Worm (Caenorhabditis elegans) whole organism, early embryonic: Measurements from ENCODE around the gene F55G7.5.

Experiments
- B0310.2 ChIP-seq: sonication (generic microtip); optimal IDR thresholded peaks from 2 replicates; lab custom pipeline; 2016; ENCODE audit warnings: mild to moderate bottlenecking, missing genetic modification characterization, missing compliant biosample characterization
- F13C5.2 ChIP-seq: sonication (generic microtip); optimal IDR thresholded peaks from 2 replicates; lab custom pipeline; 2017; ENCODE audit warnings: mild to moderate bottlenecking, missing genetic modification characterization, inconsistent platforms, missing compliant biosample characterization
- aly-1 ChIP-seq: sonication (generic microtip); optimal IDR thresholded peaks from 2 replicates; lab custom pipeline; 2016; ENCODE audit warnings: missing genetic modification characterization, missing compliant biosample characterization
- ama-1 ChIP-seq: fragments of 150-350 bp; optimal IDR thresholded peaks from 2 replicates; lab custom pipeline; 2014
- ceh-13 ChIP-seq: fragments of 200-800 bp; sonication (Bioruptor generic); optimal IDR thresholded peaks from 2 replicates; lab custom pipeline; 2018; ENCODE audit warnings: mild to moderate bottlenecking, missing genetic modification characterization, missing compliant biosample characterization
- ceh-36 ChIP-seq: sonication (generic microtip); optimal IDR thresholded peaks from 2 replicates; lab custom pipeline; 2016; ENCODE audit warnings: missing genetic modification characterization, inconsistent platforms, missing compliant biosample characterization
- ets-7 ChIP-seq: sonication (generic microtip); optimal IDR thresholded peaks from 2 replicates; lab custom pipeline; 2016; ENCODE audit warnings: missing genotype, missing genetic modification characterization, missing compliant biosample characterization
- flt-1 ChIP-seq: fragments of 200-800 bp; sonication (Bioruptor generic); IDR thresholded peaks from 2 replicates; pipeline ENCODE4 v1.3.6; 2022; ENCODE audit warnings: missing genetic modification characterization, missing compliant biosample characterization
- hmbx-1 ChIP-seq: sonication (generic microtip); optimal IDR thresholded peaks from 2 replicates; lab custom pipeline; 2016; ENCODE audit warnings: mild to moderate bottlenecking, missing genetic modification characterization, missing compliant biosample characterization
- hmg-4 ChIP-seq: fragments of 200-800 bp; sonication (Bioruptor generic); optimal IDR thresholded peaks from 2 replicates; lab custom pipeline; 2018; ENCODE audit warnings: mild to moderate bottlenecking, missing genetic modification characterization, missing compliant biosample characterization
- hnd-1 ChIP-seq: sonication (generic microtip); optimal IDR thresholded peaks from 2 replicates; lab custom pipeline; 2016; ENCODE audit warnings: missing genetic modification characterization, missing compliant biosample characterization
- pes-1 ChIP-seq: fragments of 200-800 bp; sonication (Bioruptor generic); IDR thresholded peaks from 2 replicates; pipeline ENCODE4 v1.3.6; 2022; ENCODE audit warnings: missing genetic modification reagents, missing genetic modification characterization, missing compliant biosample characterization
- scrt-1 ChIP-seq: fragments of 200-800 bp; sonication (Bioruptor generic); IDR thresholded peaks from 2 replicates; pipeline ENCODE4 v1.3.6; 2022; ENCODE audit warnings: missing genetic modification characterization, missing compliant biosample characterization
- sea-1 ChIP-seq: fragments of 200-800 bp; sonication (Bioruptor generic); conservative IDR thresholded peaks from 2 replicates; pipeline ENCODE4 v1.3.6; 2022; ENCODE audit warnings: missing genetic modification characterization, missing compliant biosample characterization
- tbx-11 ChIP-seq: fragments of 200-800 bp; sonication (Bioruptor generic); IDR thresholded peaks from 2 replicates; pipeline ENCODE4 v1.3.6; 2022; ENCODE audit warnings: missing genetic modification characterization, missing compliant biosample characterization
- tbx-37 ChIP-seq: fragments of 200-800 bp; sonication (Bioruptor generic); conservative IDR thresholded peaks from 2 replicates; pipeline ENCODE4 v1.3.6; 2022; ENCODE audit warnings: missing genetic modification reagents, missing genetic modification characterization, missing compliant biosample characterization
- tra-4 ChIP-seq: sonication (generic microtip); optimal IDR thresholded peaks from 2 replicates; lab custom pipeline; 2017; ENCODE audit warnings: missing genetic modification characterization, missing compliant biosample characterization

The F55G7.5 gene

ce11 chrX:11938826-11939225 lies at the start of gene F55G7.5:
Gene F55G7.5, minus strand, starts transcription at chrX:11938926.
- no peak for TF ChIP-seq ets-7 (tag; lab: Kevin White, UChicago)
- no peak for TF ChIP-seq sea-1 (GFP tag; lab: Robert Waterston, UW)
- TF ChIP-seq ceh-36 (tag; lab: Kevin White, UChicago): no peak
- TF ChIP-seq ceh-13 (GFP tag; lab: Kevin White, UChicago): no peak
- no peak for TF ChIP-seq hmg-4 (GFP tag; lab: Kevin White, UChicago)
- no peak for TF ChIP-seq B0310.2 (tag; lab: Kevin White, UChicago)
- no peak for TF ChIP-seq hmbx-1 (tag; lab: Kevin White, UChicago)
- TF ChIP-seq tra-4 (tag; lab: Kevin White, UChicago): no peak
- TF ChIP-seq flt-1 (GFP tag; lab: Robert Waterston, UW): no peak
- no peak for TF ChIP-seq tbx-11 (GFP tag; lab: Robert Waterston, UW)
- no peak for TF ChIP-seq pes-1
- TF ChIP-seq F13C5.2: no peak
- TF ChIP-seq tbx-37 (GFP tag; lab: Robert Waterston, UW): no peak
- no peak for TF ChIP-seq scrt-1 (GFP tag; lab: Robert Waterston, UW)
- no peak for TF ChIP-seq hnd-1 (tag; lab: Kevin White, UChicago)
- TF ChIP-seq ama-1 (lab: Kevin White, UChicago): no peak
- no peak for TF ChIP-seq aly-1 (tag; lab: Kevin White, UChicago)

DNA sequence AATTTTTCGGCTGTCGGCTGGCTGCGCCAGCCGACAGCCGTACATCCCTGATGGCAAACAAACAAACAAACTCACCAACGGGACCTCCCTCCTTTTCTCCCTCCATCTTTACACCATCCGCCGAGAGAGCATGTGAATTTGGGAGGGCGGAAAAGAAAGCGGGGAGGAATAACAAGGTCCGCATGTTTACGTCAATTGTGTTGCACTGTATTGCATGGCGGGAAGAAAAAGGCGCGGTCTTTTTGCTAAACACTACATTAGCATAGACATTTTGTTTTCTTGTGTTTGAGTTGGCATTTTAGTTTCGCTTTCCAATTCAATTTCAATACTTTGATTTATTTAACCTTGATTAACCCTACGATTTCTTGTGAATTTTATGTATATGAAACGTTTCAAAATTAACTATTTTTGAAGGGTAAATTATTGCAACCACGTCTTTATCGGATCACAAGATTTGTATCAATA lies 49.2 kb upstream of the F55G7.5 start, which contains the start of gene C49F5.6:
TSS of gene C49F5.6 (plus strand) at position 415 of the 465 bp plus-strand sequence.
- TF ChIP-seq ceh-36 (tag; lab: Kevin White, UChicago): no peak

DNA sequence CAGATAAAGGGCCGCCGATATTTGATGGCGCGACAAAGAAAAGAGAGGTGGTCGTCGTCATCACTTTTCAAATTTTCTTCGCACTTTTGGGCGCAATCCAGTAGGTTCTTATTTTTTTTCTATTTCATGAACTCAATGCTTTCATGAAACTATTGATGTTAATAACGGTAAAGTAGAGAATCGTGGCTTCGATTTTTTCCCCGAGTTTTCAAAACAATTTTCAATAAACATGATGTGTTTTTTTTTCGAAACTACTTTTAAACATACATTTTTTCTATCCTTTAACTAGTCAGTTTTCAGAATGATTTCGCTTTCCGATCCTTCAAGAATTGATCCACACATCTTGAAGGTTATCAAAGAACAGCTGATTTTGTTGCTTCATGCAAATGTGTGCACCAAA lies 47.2 kb upstream of the F55G7.5 start, which contains the start of gene C49F5.5:
TSS of gene C49F5.5 (plus strand) at position 301 of the 400 bp plus-strand sequence.
- TF ChIP-seq ets-7 (tag; lab: Kevin White, UChicago) (no peak), F13C5.2 (no peak), tra-4 (tag; lab: Kevin White, UChicago) (no peak), tbx-11 (GFP tag; lab: Robert Waterston, UW) (no peak), tbx-37 (GFP tag; lab: Robert Waterston, UW) (no peak), aly-1 (tag; lab: Kevin White, UChicago) (no peak), B0310.2 (tag; lab: Kevin White, UChicago) (no peak)

DNA sequence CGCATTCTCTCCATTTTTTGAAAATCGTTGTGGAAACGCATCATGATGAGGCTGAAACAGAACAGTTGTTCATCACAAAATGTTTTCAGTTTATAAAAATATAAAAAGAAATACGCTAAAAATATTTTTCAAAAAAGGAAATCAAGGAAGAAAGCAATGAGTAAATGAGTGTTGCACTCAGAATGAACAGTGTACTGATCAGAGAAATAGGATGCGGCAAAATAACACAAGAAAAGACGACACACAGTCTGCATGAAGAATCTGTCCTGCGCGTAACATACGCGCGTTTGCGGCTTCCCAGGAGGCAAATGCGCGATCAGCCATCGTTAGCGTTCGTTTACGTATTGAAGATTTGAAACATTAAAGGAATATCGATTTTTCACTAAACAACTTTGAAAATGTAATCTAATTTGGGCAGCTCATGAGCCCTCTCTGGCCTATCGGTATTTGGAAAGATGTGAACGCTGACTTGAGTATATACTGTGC lies 44.9 kb upstream of the F55G7.5 start, which contains the start of gene C49F5.3:
TSS of gene C49F5.3 (minus strand) at position 51 of the 486 bp plus-strand sequence.
- no peak for TF ChIP-seq scrt-1 (GFP tag; lab: Robert Waterston, UW)
- no peak for TF ChIP-seq ceh-13 (GFP tag; lab: Kevin White, UChicago)
- no peak for TF ChIP-seq ceh-36 (tag; lab: Kevin White, UChicago)
- no peak for TF ChIP-seq tra-4 (tag; lab: Kevin White, UChicago)
- no peak for TF ChIP-seq hnd-1 (tag; lab: Kevin White, UChicago)
- TF ChIP-seq B0310.2 (tag; lab: Kevin White, UChicago): no peak
- TF ChIP-seq tbx-11 (GFP tag; lab: Robert Waterston, UW): no peak
- no peak for TF ChIP-seq aly-1 (tag; lab: Kevin White, UChicago)
- TF ChIP-seq hmg-4 (GFP tag; lab: Kevin White, UChicago): no peak
- no peak for TF ChIP-seq hmbx-1 (tag; lab: Kevin White, UChicago)
- no peak for TF ChIP-seq ets-7 (tag; lab: Kevin White, UChicago)
- no peak for TF ChIP-seq sea-1 (GFP tag; lab: Robert Waterston, UW)
- no peak for TF ChIP-seq flt-1 (GFP tag; lab: Robert Waterston, UW)

DNA sequence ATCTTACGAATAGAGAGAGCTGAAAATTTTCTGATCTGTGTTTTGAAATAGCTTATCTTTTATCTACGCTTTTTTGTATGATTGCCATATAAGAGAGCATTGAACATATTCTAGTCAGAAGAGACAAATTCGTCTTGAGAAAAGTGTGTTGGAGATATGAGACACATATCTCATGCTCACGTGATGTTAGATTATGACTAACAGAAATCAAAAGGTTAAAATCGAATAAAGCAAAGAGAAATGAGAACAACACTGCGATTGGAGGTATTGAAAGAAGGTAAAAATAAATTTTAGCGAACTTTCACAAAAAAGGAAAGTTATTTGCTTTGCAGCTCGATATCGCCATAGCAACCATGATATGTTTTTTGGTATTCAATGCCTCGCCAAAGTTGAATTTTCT lies 43.3 kb upstream of the F55G7.5 start, which contains the start of gene nhr-167:
TSS of gene nhr-167 (minus strand) at position 21 of the 400 bp plus-strand sequence.
- TF ChIP-seq aly-1 (tag; lab: Kevin White, UChicago) (no peak), B0310.2 (tag; lab: Kevin White, UChicago) (no peak), tra-4 (tag; lab: Kevin White, UChicago) (no peak), scrt-1 (GFP tag; lab: Robert Waterston, UW) (no peak), hmg-4 (GFP tag; lab: Kevin White, UChicago) (no peak), pes-1 (no peak), tbx-37 (GFP tag; lab: Robert Waterston, UW) (no peak), F13C5.2 (no peak), hnd-1 (tag; lab: Kevin White, UChicago) (no peak)

ce11 chrX:11974629-11975085 lies 35.9 kb upstream of the F55G7.5 start, which contains the start of gene set-6:
Gene set-6, minus strand, starts transcription at chrX:11974679.
- TF ChIP-seq sea-1 (GFP tag; lab: Robert Waterston, UW) (no peak), F13C5.2 (no peak), hnd-1 (tag; lab: Kevin White, UChicago) (no peak), hmg-4 (GFP tag; lab: Kevin White, UChicago) (no peak), ceh-13 (GFP tag; lab: Kevin White, UChicago) (no peak), tra-4 (tag; lab: Kevin White, UChicago) (no peak), aly-1 (tag; lab: Kevin White, UChicago) (no peak), ceh-36 (tag; lab: Kevin White, UChicago) (no peak), scrt-1 (GFP tag; lab: Robert Waterston, UW) (no peak), tbx-37 (GFP tag; lab: Robert Waterston, UW) (no peak), B0310.2 (tag; lab: Kevin White, UChicago) (no peak), flt-1 (GFP tag; lab: Robert Waterston, UW) (no peak), pes-1 (no peak), ama-1 (lab: Kevin White, UChicago) (no peak)

ce11 chrX:11971323-11971722 lies 32.6 kb upstream of the F55G7.5 start:
- no peak for TF ChIP-seq B0310.2 (tag; lab: Kevin White, UChicago)
- TF ChIP-seq F13C5.2: no peak
- TF ChIP-seq tbx-11 (GFP tag; lab: Robert Waterston, UW): no peak
- no peak for TF ChIP-seq aly-1 (tag; lab: Kevin White, UChicago)
- no peak for TF ChIP-seq ceh-13 (GFP tag; lab: Kevin White, UChicago)
- no peak for TF ChIP-seq scrt-1 (GFP tag; lab: Robert Waterston, UW)
- no peak for TF ChIP-seq ceh-36 (tag; lab: Kevin White, UChicago)
- no peak for TF ChIP-seq ama-1 (lab: Kevin White, UChicago)
- TF ChIP-seq tra-4 (tag; lab: Kevin White, UChicago): no peak
- TF ChIP-seq ets-7 (tag; lab: Kevin White, UChicago): no peak
- TF ChIP-seq tbx-37 (GFP tag; lab: Robert Waterston, UW): no peak
- TF ChIP-seq hnd-1 (tag; lab: Kevin White, UChicago): no peak
- no peak for TF ChIP-seq hmbx-1 (tag; lab: Kevin White, UChicago)
- no peak for TF ChIP-seq pes-1
- no peak for TF ChIP-seq sea-1 (GFP tag; lab: Robert Waterston, UW)
- TF ChIP-seq hmg-4 (GFP tag; lab: Kevin White, UChicago): no peak
- no peak for TF ChIP-seq flt-1 (GFP tag; lab: Robert Waterston, UW)
